Fruit fly (Drosophila melanogaster) whole organism, wandering third instar larva: ENCODE results near the gene CG10874.

Experiments
- Abd-B ChIP-seq: fragments of >200 bp; optimal IDR thresholded peaks from 2 replicates; lab custom pipeline; 2017; ENCODE audit warnings: missing biosample characterization, missing genetic modification characterization
- CG32264 ChIP-seq: fragments of 200-800 bp; sonication (Bioruptor generic); optimal IDR thresholded peaks from 2 replicates; lab custom pipeline; 2016; ENCODE audit warnings: missing biosample characterization, missing genetic modification characterization
- CG9705 ChIP-seq: fragments of 200-800 bp; sonication (Bioruptor generic); optimal IDR thresholded peaks from 2 replicates; lab custom pipeline; 2018; ENCODE audit warnings: missing biosample characterization, mild to moderate bottlenecking, missing genetic modification characterization
- CrebA ChIP-seq: fragments of 200-800 bp; sonication (Bioruptor generic); optimal IDR thresholded peaks from 2 replicates; lab custom pipeline; 2016; ENCODE audit warnings: missing biosample characterization, mild to moderate bottlenecking, missing genetic modification characterization, borderline replicate concordance
- Dfd ChIP-seq: fragments of >200 bp; optimal IDR thresholded peaks from 2 replicates; lab custom pipeline; 2017; ENCODE audit warnings: missing biosample characterization, missing genetic modification characterization
- GATAd ChIP-seq: sonication (Bioruptor generic); optimal IDR thresholded peaks from 2 replicates; lab custom pipeline; 2016; ENCODE audit warnings: missing biosample characterization, missing genetic modification characterization
- HLH106 ChIP-seq: fragments of 200-800 bp; optimal IDR thresholded peaks from 3 replicates; lab custom pipeline; 2019; ENCODE audit warnings: missing biosample characterization, mild to moderate bottlenecking, missing genetic modification characterization, moderate library complexity
- Hnf4 ChIP-seq: fragments of 200-800 bp; sonication (Bioruptor generic); optimal IDR thresholded peaks from 2 replicates; lab custom pipeline; 2016; ENCODE audit warnings: missing biosample characterization, mild to moderate bottlenecking, missing genetic modification characterization
- Hr78 ChIP-seq: fragments of >200 bp; optimal IDR thresholded peaks from 2 replicates; lab custom pipeline; 2017; ENCODE audit warnings: missing biosample characterization, missing genetic modification characterization
- Hr83 ChIP-seq: fragments of 200-300 bp; sonication (Bioruptor generic); optimal IDR thresholded peaks from 2 replicates; lab custom pipeline; 2016; ENCODE audit warnings: missing biosample characterization, mild to moderate bottlenecking, missing genetic modification characterization, moderate library complexity; ENCODE audit not compliant: poor library complexity, severe bottlenecking
- Jra ChIP-seq: sonication (Bioruptor generic); optimal IDR thresholded peaks from 2 replicates; lab custom pipeline; 2016; ENCODE audit warnings: missing biosample characterization, missing genetic modification characterization
- Myc ChIP-seq: fragments of >200 bp; optimal IDR thresholded peaks from 2 replicates; lab custom pipeline; 2017
- N ChIP-seq: fragments of >200 bp; optimal IDR thresholded peaks from 2 replicates; lab custom pipeline; 2018; ENCODE audit warnings: missing biosample characterization, missing external identifiers, missing genetic modification characterization
- OdsH ChIP-seq: fragments of 200-800 bp; sonication (Bioruptor generic); optimal IDR thresholded peaks from 2 replicates; lab custom pipeline; 2016; ENCODE audit warnings: missing biosample characterization, mild to moderate bottlenecking, missing genetic modification characterization
- Rel ChIP-seq, 2 experiments: fragments of 200-800 bp; sonication (Bioruptor generic) in 1 of 2; optimal IDR thresholded peaks; 2 replicates in 1 of 2; 3 replicates in 1 of 2; lab custom pipeline; 2016 to 2019; ENCODE audit warnings: mild to moderate bottlenecking in 2 of 2, missing biosample characterization in 2 of 2, missing genetic modification characterization in 2 of 2, moderate library complexity in 1 of 2
- Sp1 ChIP-seq: fragments of 200-800 bp; sonication (Bioruptor generic); optimal IDR thresholded peaks from 3 replicates; lab custom pipeline; 2019; ENCODE audit warnings: missing biosample characterization, mild to moderate bottlenecking, missing genetic modification characterization, moderate library complexity
- Vsx2 ChIP-seq: fragments of 200-300, 225-300 bp; sonication (Bioruptor generic); optimal IDR thresholded peaks from 2 replicates; lab custom pipeline; 2018; ENCODE audit warnings: missing biosample characterization, missing genetic modification characterization; ENCODE audit not compliant: partially characterized antibody
- br ChIP-seq: fragments of 200-800 bp; sonication (Bioruptor generic); optimal IDR thresholded peaks from 2 replicates; lab custom pipeline; 2016; ENCODE audit warnings: missing biosample characterization, missing genetic modification characterization
- brk ChIP-seq: fragments of 200-800 bp; sonication (Bioruptor generic); optimal IDR thresholded peaks from 2 replicates; lab custom pipeline; 2016; ENCODE audit warnings: missing biosample characterization, mild to moderate bottlenecking, missing genetic modification characterization
- dl ChIP-seq, 2 experiments: fragments of 175-275, 200-275 bp in 1 of 2; fragments of 200-275 bp in 1 of 2; sonication (Bioruptor generic); optimal IDR thresholded peaks; lab custom pipeline; 2018; ENCODE audit warnings: mild to moderate bottlenecking in 2 of 2, missing biosample characterization in 2 of 2, missing genetic modification characterization in 2 of 2, moderate library complexity in 2 of 2; ENCODE audit not compliant: partially characterized antibody in 2 of 2, insufficient read depth in 1 of 2
- dmrt93B ChIP-seq: fragments of 200-800 bp; sonication (Bioruptor generic); optimal IDR thresholded peaks from 2 replicates; lab custom pipeline; 2018; ENCODE audit warnings: missing biosample characterization, mild to moderate bottlenecking, missing genetic modification characterization
- dsf ChIP-seq: sonication (Bioruptor generic); optimal IDR thresholded peaks from 2 replicates; lab custom pipeline; 2016; ENCODE audit warnings: missing biosample characterization, missing genetic modification characterization, borderline replicate concordance
- ey ChIP-seq: fragments of 200-800 bp; sonication (Bioruptor generic); optimal IDR thresholded peaks from 2 replicates; lab custom pipeline; 2016; ENCODE audit warnings: missing biosample characterization, missing genetic modification characterization
- foxo ChIP-seq, 2 experiments: fragments of 200-800 bp; sonication (Bioruptor generic); optimal IDR thresholded peaks; 2 replicates in 1 of 2; 3 replicates in 1 of 2; lab custom pipeline; 2016 to 2017; ENCODE audit warnings: missing biosample characterization in 2 of 2, missing genetic modification characterization in 2 of 2
- fru ChIP-seq: fragments of 200-800 bp; sonication (Bioruptor generic); optimal IDR thresholded peaks from 3 replicates; lab custom pipeline; 2016; ENCODE audit warnings: missing biosample characterization, mild to moderate bottlenecking, missing genetic modification characterization
- h ChIP-seq: fragments of 200-800 bp; sonication (Bioruptor generic); optimal IDR thresholded peaks from 3 replicates; lab custom pipeline; 2016; ENCODE audit warnings: missing biosample characterization, mild to moderate bottlenecking, missing genetic modification characterization
- jim ChIP-seq: fragments of 175-275, 200-325 bp; sonication (Bioruptor generic); optimal IDR thresholded peaks from 2 replicates; lab custom pipeline; 2016; ENCODE audit warnings: missing biosample characterization, mild to moderate bottlenecking, missing genetic modification characterization
- lola ChIP-seq: fragments of >200 bp; optimal IDR thresholded peaks from 2 replicates; lab custom pipeline; 2017; ENCODE audit warnings: missing biosample characterization, missing genetic modification characterization
- pan ChIP-seq: fragments of >200 bp; optimal IDR thresholded peaks from 2 replicates; lab custom pipeline; 2017
- psq ChIP-seq: fragments of 200-800 bp; sonication (Bioruptor generic); optimal IDR thresholded peaks from 3 replicates; lab custom pipeline; 2017; ENCODE audit warnings: missing biosample characterization, mild to moderate bottlenecking, missing genetic modification characterization, moderate library complexity
- rgr ChIP-seq: fragments of 200-800 bp; sonication (Bioruptor generic); optimal IDR thresholded peaks from 3 replicates; lab custom pipeline; 2016; ENCODE audit warnings: missing biosample characterization, mild to moderate bottlenecking, missing genetic modification characterization
- sage ChIP-seq: fragments of 200-800 bp; sonication (Bioruptor generic); optimal IDR thresholded peaks from 2 replicates; lab custom pipeline; 2016; ENCODE audit warnings: missing biosample characterization, mild to moderate bottlenecking, missing genetic modification characterization
- sv ChIP-seq: fragments of 200-800 bp; sonication (Bioruptor generic); optimal IDR thresholded peaks from 3 replicates; lab custom pipeline; 2016; ENCODE audit warnings: missing biosample characterization, missing genetic modification characterization
- tai ChIP-seq: sonication (Bioruptor generic); optimal IDR thresholded peaks from 2 replicates; lab custom pipeline; 2016; ENCODE audit warnings: missing biosample characterization, missing genetic modification characterization
- usp ChIP-seq: fragments of >200 bp; optimal IDR thresholded peaks from 2 replicates; lab custom pipeline; 2017; ENCODE audit warnings: missing biosample characterization, missing genetic modification characterization
- woc ChIP-seq: sonication (Bioruptor generic); optimal IDR thresholded peaks from 2 replicates; lab custom pipeline; 2016; ENCODE audit warnings: missing biosample characterization, mild to moderate bottlenecking, missing genetic modification characterization

The CG10874 gene

DNA sequence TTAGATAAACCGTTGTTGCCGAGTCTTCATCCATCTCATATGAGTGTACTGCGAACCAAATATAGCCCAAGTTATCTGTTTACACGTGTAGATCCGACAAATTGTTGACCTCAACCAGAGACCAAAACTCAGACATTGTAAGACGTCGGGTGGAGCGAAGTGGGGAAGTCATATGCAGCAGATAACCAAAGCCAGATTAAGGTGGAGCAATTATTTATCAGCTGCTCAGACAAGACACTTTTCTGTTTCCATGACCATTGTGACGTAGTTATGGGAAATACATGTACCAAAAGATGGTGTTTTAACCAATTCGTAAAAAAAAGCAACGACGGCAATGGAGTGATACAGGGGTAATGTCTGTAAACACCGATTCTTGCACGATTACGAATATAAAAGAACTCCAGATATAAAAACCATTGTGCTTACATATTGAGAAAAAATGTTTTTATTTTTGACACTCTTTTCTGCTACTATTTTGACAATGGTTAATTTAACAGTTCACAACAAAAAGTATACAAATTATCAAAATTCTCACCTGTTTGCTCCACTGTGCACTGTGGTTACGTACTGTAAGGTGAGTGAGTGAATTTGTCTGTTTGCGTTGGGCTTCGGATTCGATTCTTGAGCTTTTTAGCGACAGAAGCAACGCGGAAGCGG lies 14.7 kb downstream of the CG10874 start (continued):
- peak; percentile 52 for TF ChIP-seq ey
- TF ChIP-seq psq (GFP tag; lab: Kevin White, UChicago) = no peak
- peak; percentile 31 for TF ChIP-seq Sp1
- TF ChIP-seq Jra (GFP tag; lab: Kevin White, UChicago) = no peak
- no peak for TF ChIP-seq Vsx2
- TF ChIP-seq foxo (GFP tag; optimal IDR thresholded peaks at IDR 0.05; lab: Kevin White, UChicago) = peak in 1 of 2 experiments; percentile 72
- TF ChIP-seq jim (GFP tag; lab: Kevin White, UChicago) = no peak
- no peak for TF ChIP-seq Hr78 (GFP tag; lab: Kevin White, UChicago)
- TF ChIP-seq, all 38 proteins: peak for 16

DNA sequence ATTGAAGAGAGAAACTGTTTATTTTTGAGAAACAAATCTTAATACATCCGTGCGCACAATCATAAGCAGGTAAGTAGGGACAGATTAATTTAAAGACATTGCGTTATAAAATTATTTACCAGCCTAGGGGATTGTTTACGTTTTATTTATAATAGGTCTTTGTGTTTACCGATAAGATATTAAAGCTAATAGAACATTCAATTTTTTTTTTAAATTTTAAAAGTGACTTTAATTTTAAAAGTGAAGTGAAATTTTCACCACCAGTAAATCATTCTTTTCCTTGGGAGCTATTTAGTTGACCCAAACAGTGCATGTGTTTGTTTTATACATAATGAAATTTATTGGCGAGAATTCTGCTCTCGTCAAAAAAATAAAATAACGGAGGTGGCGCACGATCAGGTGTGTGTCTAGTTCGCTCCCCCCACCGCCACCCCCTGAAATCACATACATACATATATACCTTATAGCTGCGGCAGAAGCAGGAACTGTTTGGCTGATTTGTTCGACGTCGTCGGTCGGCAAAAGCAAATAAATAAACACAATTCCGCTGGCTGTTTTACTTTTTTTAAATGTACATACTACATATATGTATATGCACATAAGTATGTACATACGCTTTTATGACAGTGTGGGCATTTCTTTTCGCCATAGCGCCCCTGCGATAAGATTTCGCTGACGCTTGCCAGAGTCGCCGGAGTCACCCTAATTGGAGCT lies 16.1 kb downstream of the CG10874 start:
- peak; percentile 69 for TF ChIP-seq brk (GFP tag; lab: Kevin White, UChicago)
- peak; percentile 67 for TF ChIP-seq OdsH
- no peak for TF ChIP-seq psq (GFP tag; lab: Kevin White, UChicago)
- TF ChIP-seq tai (GFP tag; lab: Kevin White, UChicago) = no peak
- peak; percentile 17 for TF ChIP-seq Hr83 (GFP tag; lab: Kevin White, UChicago)
- TF ChIP-seq woc (GFP tag; lab: Kevin White, UChicago) = peak; percentile 41
- peak; percentile 37 for TF ChIP-seq dmrt93B
- TF ChIP-seq ey = peak; percentile 67
- TF ChIP-seq h = peak; percentile 74
- TF ChIP-seq br = peak; percentile 30
- peak; percentile 75 for TF ChIP-seq HLH106 (tag; lab: Kevin White, UChicago)
- TF ChIP-seq CrebA (GFP tag; lab: Kevin White, UChicago) = peak; percentile 60
- peak; percentile 60 for TF ChIP-seq Sp1
- TF ChIP-seq sage = peak; percentile 39
- TF ChIP-seq Abd-B (GFP tag; lab: Kevin White, UChicago) = no peak
- peak in 1 of 2 experiments; percentile 64 for TF ChIP-seq foxo (GFP tag; optimal IDR thresholded peaks at IDR 0.05; lab: Kevin White, UChicago)
- TF ChIP-seq rgr (GFP tag; lab: Kevin White, UChicago) = peak; percentile 54
- TF ChIP-seq Rel (GFP tag; optimal IDR thresholded peaks at IDR 0.05; lab: Kevin White, UChicago) = no peak
- TF ChIP-seq Rel (tag; optimal IDR thresholded peaks at IDR 0.05; lab: Kevin White, UChicago) = peak; percentile 70
- TF ChIP-seq fru (GFP tag; lab: Kevin White, UChicago) = peak; percentile 73
- TF ChIP-seq pan = no peak
- TF ChIP-seq CG9705 (GFP tag; lab: Kevin White, UChicago) = no peak
- no peak for TF ChIP-seq Jra (GFP tag; lab: Kevin White, UChicago)

DNA sequence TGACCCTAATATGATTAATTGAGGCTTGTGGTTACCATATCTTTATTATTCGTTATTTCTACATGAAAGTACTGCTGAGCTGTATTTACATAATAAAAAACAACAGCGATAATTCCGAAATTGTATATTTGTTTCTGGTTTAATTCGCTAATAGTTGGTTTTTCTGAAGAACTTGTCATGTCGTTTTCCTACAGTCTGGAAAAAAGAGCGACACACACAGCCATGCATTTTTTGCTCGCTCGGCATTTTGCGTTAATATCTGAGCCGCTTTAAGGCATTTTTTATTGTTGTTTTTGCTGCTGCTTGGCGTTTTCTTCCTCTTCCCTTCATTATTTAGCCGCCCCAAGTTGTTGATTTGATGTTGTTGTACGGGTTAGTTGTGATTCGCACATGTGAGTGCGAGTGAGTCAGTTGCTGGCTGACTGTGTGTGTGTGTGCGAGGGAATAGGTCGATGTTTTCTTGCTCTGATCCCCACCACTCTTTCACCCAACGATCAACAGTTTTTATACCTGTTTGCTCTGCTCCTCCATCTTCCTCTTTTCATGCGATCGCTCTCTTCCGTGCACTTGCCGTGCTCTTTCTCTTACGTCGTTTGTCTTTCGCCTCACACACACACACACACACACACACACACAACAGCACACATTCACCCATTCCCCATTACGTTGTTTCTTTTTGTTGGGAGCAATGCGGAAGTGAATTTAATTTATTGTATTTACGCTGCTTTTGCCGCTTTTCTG lies 16.9 kb downstream of the CG10874 start:
- TF ChIP-seq br (peak; percentile 48), brk (GFP tag; lab: Kevin White, UChicago) (peak; percentile 61), Vsx2 (peak; percentile 43), Jra (GFP tag; lab: Kevin White, UChicago) (peak; percentile 0), dmrt93B (no peak), dl (GFP tag; optimal IDR thresholded peaks at IDR 0.05; lab: Kevin White, UChicago; ENCODE audit: insufficient read depth in 1 of 2, partially characterized antibody in 2 of 2) (peak in 1 of 2 experiments; percentile 41), Dfd (peak; percentile 90), OdsH (peak; percentile 54), GATAd (GFP tag; lab: Kevin White, UChicago) (no peak), woc (GFP tag; lab: Kevin White, UChicago) (peak; percentile 29), CG32264 (GFP tag; lab: Kevin White, UChicago) (no peak), sv (GFP tag; lab: Kevin White, UChicago) (no peak), HLH106 (tag; lab: Kevin White, UChicago) (peak; percentile 32), foxo (GFP tag; optimal IDR thresholded peaks at IDR 0.05; lab: Kevin White, UChicago) (peak in 1 of 2 experiments; percentile 21), lola (GFP tag; lab: Kevin White, UChicago) (no peak), pan (no peak), usp (GFP tag; lab: Kevin White, UChicago) (no peak), Myc (lab: Kevin White, UChicago) (no peak), psq (GFP tag; lab: Kevin White, UChicago) (peak; percentile 91), tai (GFP tag; lab: Kevin White, UChicago) (peak; percentile 24), Hr83 (GFP tag; lab: Kevin White, UChicago) (peak; percentile 42), h (peak; percentile 28), ey (peak; percentile 47), rgr (GFP tag; lab: Kevin White, UChicago) (peak; percentile 63), dsf (no peak), jim (GFP tag; lab: Kevin White, UChicago) (no peak), sage (no peak), CrebA (GFP tag; lab: Kevin White, UChicago) (no peak), N (GFP tag; lab: Kevin White, UChicago) (no peak), Sp1 (peak; percentile 37), CG9705 (GFP tag; lab: Kevin White, UChicago) (no peak), Hnf4 (peak; percentile 41), fru (GFP tag; lab: Kevin White, UChicago) (peak; percentile 47), Rel (GFP tag; optimal IDR thresholded peaks at IDR 0.05; lab: Kevin White, UChicago) (no peak), Rel (tag; optimal IDR thresholded peaks at IDR 0.05; lab: Kevin White, UChicago) (peak; percentile 1), Hr78 (GFP tag; lab: Kevin White, UChicago) (no peak), Abd-B (GFP tag; lab: Kevin White, UChicago) (no peak)
